Worm (Caenorhabditis elegans) whole organism, late embryonic: ENCODE measurements around the gene str-217.
A peak's percentile ranks its signal among the peaks of the same experiment; 100 is the strongest.

Experiments used
- C08G9.2 ChIP-seq: sonication (generic microtip); optimal IDR thresholded peaks from 2 replicates; lab custom pipeline; 2016; ENCODE audit warnings: mild to moderate bottlenecking, missing genetic modification characterization, moderate library complexity, missing compliant biosample characterization
- K09A11.1 ChIP-seq: sonication (generic microtip); optimal IDR thresholded peaks from 2 replicates; lab custom pipeline; 2017; ENCODE audit warnings: antibody characterized with exemption, mild to moderate bottlenecking, missing genetic modification characterization, missing compliant biosample characterization; ENCODE audit not compliant: insufficient read depth
- T23F11.4 ChIP-seq: fragments of 200-800 bp; sonication (Bioruptor generic); optimal IDR thresholded peaks from 2 replicates; lab custom pipeline; 2018; ENCODE audit warnings: mild to moderate bottlenecking, missing genetic modification characterization, missing compliant biosample characterization
- Y22D7AL.16 ChIP-seq: sonication (generic microtip); optimal IDR thresholded peaks from 2 replicates; lab custom pipeline; 2016; ENCODE audit warnings: missing genetic modification characterization, missing compliant biosample characterization
- ahr-1 ChIP-seq: sonication (generic microtip); optimal IDR thresholded peaks from 2 replicates; lab custom pipeline; 2016; ENCODE audit warnings: missing genetic modification characterization, missing compliant biosample characterization
- ceh-14 ChIP-seq: sonication (generic microtip); optimal IDR thresholded peaks from 2 replicates; lab custom pipeline; 2016; ENCODE audit warnings: missing genotype, missing genetic modification characterization, missing compliant biosample characterization
- ceh-19 ChIP-seq: fragments of 200-800 bp; sonication (Bioruptor generic); optimal IDR thresholded peaks from 2 replicates; lab custom pipeline; 2018; ENCODE audit warnings: mild to moderate bottlenecking, missing genetic modification characterization, missing compliant biosample characterization
- ceh-22 ChIP-seq: sonication (generic microtip); optimal IDR thresholded peaks from 2 replicates; lab custom pipeline; 2017; ENCODE audit warnings: missing biosample characterization, missing genetic modification characterization
- ceh-24 ChIP-seq: sonication (generic microtip); optimal IDR thresholded peaks from 2 replicates; lab custom pipeline; 2016; ENCODE audit warnings: mild to moderate bottlenecking, missing genetic modification characterization, missing compliant biosample characterization
- ceh-48 ChIP-seq: sonication (generic microtip); optimal IDR thresholded peaks from 2 replicates; lab custom pipeline; 2016; ENCODE audit warnings: missing genetic modification characterization, inconsistent platforms, missing compliant biosample characterization
- ceh-6 ChIP-seq: fragments of 200-800 bp; sonication (Bioruptor generic); optimal IDR thresholded peaks from 2 replicates; lab custom pipeline; 2018; ENCODE audit warnings: mild to moderate bottlenecking, missing genetic modification characterization, missing compliant biosample characterization
- dmd-4 ChIP-seq: sonication (generic microtip); optimal IDR thresholded peaks from 2 replicates; lab custom pipeline; 2016; ENCODE audit warnings: borderline replicate concordance, missing genetic modification characterization, missing compliant biosample characterization
- dve-1 ChIP-seq: sonication (generic microtip); optimal IDR thresholded peaks from 2 replicates; lab custom pipeline; 2017; ENCODE audit warnings: antibody characterized with exemption, mild to moderate bottlenecking, missing genetic modification characterization, missing compliant biosample characterization
- elt-2 ChIP-seq: sonication (generic microtip); optimal IDR thresholded peaks from 2 replicates; lab custom pipeline; 2016; ENCODE audit warnings: missing genetic modification reagents, missing genetic modification characterization, missing compliant biosample characterization
- elt-4 ChIP-seq: sonication (generic microtip); optimal IDR thresholded peaks from 2 replicates; lab custom pipeline; 2016; ENCODE audit warnings: missing genetic modification characterization, missing compliant biosample characterization
- fax-1 ChIP-seq: sonication (generic microtip); optimal IDR thresholded peaks from 2 replicates; lab custom pipeline; 2016; ENCODE audit warnings: missing genotype, missing genetic modification characterization, missing compliant biosample characterization
- fkh-6 ChIP-seq: sonication (generic microtip); optimal IDR thresholded peaks from 2 replicates; lab custom pipeline; 2016; ENCODE audit warnings: missing genetic modification characterization, missing compliant biosample characterization
- hlh-15 ChIP-seq: sonication (generic microtip); optimal IDR thresholded peaks from 2 replicates; lab custom pipeline; 2016; ENCODE audit warnings: missing genetic modification characterization, missing compliant biosample characterization
- hlh-8 ChIP-seq: sonication (generic microtip); optimal IDR thresholded peaks from 2 replicates; lab custom pipeline; 2016; ENCODE audit warnings: missing genotype, missing genetic modification characterization, missing compliant biosample characterization
- lim-6 ChIP-seq: sonication (generic microtip); optimal IDR thresholded peaks from 2 replicates; lab custom pipeline; 2016; ENCODE audit warnings: missing genetic modification characterization, missing compliant biosample characterization
- madf-2 ChIP-seq: sonication (generic microtip); optimal IDR thresholded peaks from 2 replicates; lab custom pipeline; 2017; ENCODE audit warnings: missing genetic modification characterization, missing compliant biosample characterization
- mec-3 ChIP-seq: sonication (generic microtip); optimal IDR thresholded peaks from 2 replicates; lab custom pipeline; 2016; ENCODE audit warnings: borderline replicate concordance, missing genetic modification characterization, missing compliant biosample characterization
- nhr-11 ChIP-seq: fragments of 150-350 bp; optimal IDR thresholded peaks from 2 replicates; lab custom pipeline; 2014; ENCODE audit warnings: missing biosample characterization, missing genetic modification characterization
- odd-2 ChIP-seq: sonication (generic microtip); optimal IDR thresholded peaks from 2 replicates; lab custom pipeline; 2017; ENCODE audit warnings: antibody characterized with exemption, mild to moderate bottlenecking, missing genetic modification characterization, missing compliant biosample characterization
- pag-3 ChIP-seq: sonication (generic microtip); optimal IDR thresholded peaks from 2 replicates; lab custom pipeline; 2016; ENCODE audit warnings: missing compliant biosample characterization, missing genetic modification characterization, borderline replicate concordance
- pha-2 ChIP-seq: sonication (generic microtip); optimal IDR thresholded peaks from 2 replicates; lab custom pipeline; 2017; ENCODE audit warnings: mild to moderate bottlenecking, missing genetic modification characterization, missing compliant biosample characterization
- pqm-1 ChIP-seq: sonication (generic microtip); optimal IDR thresholded peaks from 2 replicates; lab custom pipeline; 2016; ENCODE audit warnings: missing genetic modification characterization, missing compliant biosample characterization
- sox-4 ChIP-seq: sonication (generic microtip); optimal IDR thresholded peaks from 2 replicates; lab custom pipeline; 2017; ENCODE audit warnings: mild to moderate bottlenecking, missing genetic modification characterization, inconsistent platforms, missing compliant biosample characterization
- unc-3 ChIP-seq, 2 experiments: fragments of 200-800 bp in 1 of 2; sonication (Bioruptor generic) in 1 of 2; sonication (generic microtip) in 1 of 2; conservative IDR thresholded peaks in 1 of 2; optimal IDR thresholded peaks in 1 of 2; 2 replicates each; pipeline versions ENCODE4 v1.3.6 to Lab custom; 2016 to 2022; ENCODE audit warnings: missing compliant biosample characterization in 2 of 2, missing genetic modification characterization in 2 of 2, missing genetic modification reagents in 1 of 2
- unc-42 ChIP-seq: sonication (generic microtip); optimal IDR thresholded peaks from 2 replicates; lab custom pipeline; 2016; ENCODE audit warnings: missing genotype, missing genetic modification characterization, missing compliant biosample characterization
- unc-55 ChIP-seq: sonication (generic microtip); optimal IDR thresholded peaks from 2 replicates; lab custom pipeline; 2017; ENCODE audit warnings: missing biosample characterization, missing genetic modification reagents, missing genetic modification characterization
- zip-5 ChIP-seq: sonication (generic microtip); optimal IDR thresholded peaks from 2 replicates; lab custom pipeline; 2016; ENCODE audit warnings: missing genetic modification characterization, missing compliant biosample characterization
- ztf-16 ChIP-seq: sonication (generic microtip); optimal IDR thresholded peaks from 2 replicates; lab custom pipeline; 2017; ENCODE audit warnings: missing genetic modification characterization, missing compliant biosample characterization

The str-217 gene

ce11 chrV:17016787-17017186 is 16.7 kb upstream of the str-217 start, which contains the start of gene srh-97:
Gene srh-97 (plus strand): TSS chrV:17017087.
- no peak for TF ChIP-seq ceh-48
- TF ChIP-seq unc-55 (GFP tag; lab: Kevin White, UChicago) = no peak
- TF ChIP-seq K09A11.1 (tag; lab: Kevin White, UChicago) = no peak
- TF ChIP-seq nhr-11 (tag; lab: Kevin White, UChicago) = no peak
- no peak for TF ChIP-seq C08G9.2 (tag; lab: Kevin White, UChicago)
- no peak for TF ChIP-seq ztf-16 (tag; lab: Kevin White, UChicago)
- TF ChIP-seq T23F11.4 (GFP tag; lab: Kevin White, UChicago) = no peak
- no peak for TF ChIP-seq mec-3 (tag; lab: Kevin White, UChicago)
- TF ChIP-seq ahr-1 (tag; lab: Kevin White, UChicago) = no peak
- TF ChIP-seq ceh-19 = no peak
- TF ChIP-seq hlh-15 (tag; lab: Kevin White, UChicago) = no peak
- TF ChIP-seq ceh-24 (tag; lab: Kevin White, UChicago) = no peak
- TF ChIP-seq pqm-1 = no peak

DNA sequence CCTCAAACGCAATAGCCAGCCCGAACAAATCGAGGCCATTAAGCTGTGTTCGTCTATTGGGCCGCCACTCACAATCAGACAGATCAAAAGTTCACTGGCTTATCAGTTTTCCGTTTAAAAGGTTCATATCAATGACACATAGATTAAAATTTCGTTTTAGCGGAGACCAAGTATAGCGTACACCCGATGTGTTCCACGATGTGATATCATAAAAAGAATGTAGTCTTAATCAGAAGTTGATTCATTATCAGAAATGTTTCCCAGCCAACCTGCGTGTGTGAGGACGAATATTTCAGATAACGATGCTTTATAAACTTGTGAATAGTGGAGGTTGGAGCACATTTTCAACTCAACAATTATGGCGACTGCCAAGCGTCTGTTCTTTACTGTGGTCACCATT is 13.9 kb upstream of the str-217 start, which contains the start of gene clc-13:
TSS of gene clc-13 (plus strand) at position 359 of the 400 bp plus-strand sequence.
- TF ChIP-seq dmd-4 (tag; lab: Kevin White, UChicago) (no peak), unc-3 (GFP tag; conservative IDR thresholded peaks at IDR 0.05; lab: Robert Waterston, UW) (no peak), unc-3 (tag; optimal IDR thresholded peaks at IDR 0.05; lab: Kevin White, UChicago) (no peak), elt-2 (tag; lab: Kevin White, UChicago) (peak; percentile 89), ceh-14 (tag; lab: Kevin White, UChicago) (no peak)
- TF ChIP-seq, all 69 proteins: peak for 1

ce11 chrV:17013232-17013631 is 13.1 kb upstream of the str-217 start, which contains the start of gene clec-241:
Gene clec-241 (minus strand): TSS chrV:17013332.
- TF ChIP-seq unc-42 (tag; lab: Kevin White, UChicago) = no peak
- no peak for TF ChIP-seq dve-1
- no peak for TF ChIP-seq elt-2 (tag; lab: Kevin White, UChicago)
- TF ChIP-seq elt-4 (tag; lab: Kevin White, UChicago) = no peak
- no peak for TF ChIP-seq unc-3 (GFP tag; conservative IDR thresholded peaks at IDR 0.05; lab: Robert Waterston, UW)
- no peak for TF ChIP-seq unc-3 (tag; optimal IDR thresholded peaks at IDR 0.05; lab: Kevin White, UChicago)
- no peak for TF ChIP-seq pha-2 (tag; lab: Kevin White, UChicago)
- no peak for TF ChIP-seq hlh-8 (tag; lab: Kevin White, UChicago)
- TF ChIP-seq ceh-19 = no peak
- no peak for TF ChIP-seq pqm-1
- TF ChIP-seq odd-2 (tag; lab: Kevin White, UChicago) = no peak
- TF ChIP-seq zip-5 (tag; lab: Kevin White, UChicago) = no peak
- no peak for TF ChIP-seq hlh-15 (tag; lab: Kevin White, UChicago)
- no peak for TF ChIP-seq Y22D7AL.16

DNA sequence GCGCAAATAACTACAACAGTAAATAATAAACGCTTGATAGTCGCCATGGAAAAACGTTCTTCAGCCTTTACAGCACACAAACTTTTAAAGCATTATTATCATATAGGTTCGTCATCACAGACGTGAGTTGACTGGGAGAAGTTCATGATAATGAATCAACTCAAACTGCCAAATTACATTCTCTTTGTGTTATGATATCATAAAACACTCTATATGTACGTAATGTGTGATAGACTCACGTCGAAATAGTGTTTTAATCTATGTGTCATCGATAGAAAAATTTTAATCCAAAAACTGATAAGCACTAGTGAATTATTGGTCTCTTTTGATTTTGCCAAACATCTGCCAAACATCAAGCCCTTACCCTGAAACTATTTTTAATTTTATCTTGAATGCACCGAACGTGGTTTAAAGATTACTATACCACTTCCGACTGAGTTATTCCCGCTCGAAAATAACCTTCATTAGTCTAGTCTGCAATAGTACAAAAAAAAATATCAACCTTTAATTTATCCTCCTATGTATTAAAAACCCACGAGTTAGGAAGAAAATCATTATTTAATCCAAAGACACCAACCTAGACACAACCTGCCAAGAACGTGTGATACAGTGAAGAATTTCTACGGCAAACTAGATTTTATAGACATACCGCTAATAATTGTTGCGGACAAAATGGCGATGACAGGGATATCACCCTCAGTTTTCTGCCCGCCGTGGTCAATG is 9.4 kb upstream of the str-217 start, which contains the start of the genes clc-12 and clec-240:
TSS of gene clc-12 (minus strand) at position 47 of the 723 bp plus-strand sequence.
TSS of gene clec-240 (plus strand) at position 673 of the 723 bp plus-strand sequence.
- TF ChIP-seq zip-5 (tag; lab: Kevin White, UChicago) (no peak), ceh-6 (GFP tag; lab: Kevin White, UChicago) (no peak), madf-2 (tag; lab: Kevin White, UChicago) (no peak), pag-3 (tag; lab: Kevin White, UChicago) (no peak), elt-2 (tag; lab: Kevin White, UChicago) (no peak), ceh-22 (tag; lab: Kevin White, UChicago) (no peak), T23F11.4 (GFP tag; lab: Kevin White, UChicago) (no peak), lim-6 (tag; lab: Kevin White, UChicago) (no peak), mec-3 (tag; lab: Kevin White, UChicago) (no peak), sox-4 (no peak), fkh-6 (tag; lab: Kevin White, UChicago) (no peak), Y22D7AL.16 (no peak), fax-1 (no peak)
